Fruit fly (Drosophila melanogaster) whole organism, prepupa: ENCODE data around the gene Apt1.

ENCODE experiments used
- Blimp-1 ChIP-seq: fragments of 200-800 bp; sonication (Bioruptor generic); optimal IDR thresholded peaks from 3 replicates; lab custom pipeline; 2017; ENCODE audit warnings: missing biosample characterization, missing genetic modification characterization, mild to moderate bottlenecking, moderate library complexity, missing genetic modification reagents
- CG11294 ChIP-seq: fragments of 200-800 bp; sonication (Bioruptor generic); IDR thresholded peaks from 2 replicates; pipeline ENCODE4 v1.3.6; 2022; ENCODE audit warnings: missing biosample characterization, missing genetic modification characterization
- CG11762 ChIP-seq: fragments of 200-800 bp; sonication (Bioruptor generic); optimal IDR thresholded peaks from 3 replicates; lab custom pipeline; 2016; ENCODE audit warnings: missing biosample characterization, missing genetic modification characterization; ENCODE audit not compliant: insufficient read depth
- CG11902 ChIP-seq: fragments of 200-800 bp; sonication (Bioruptor generic); optimal IDR thresholded peaks from 3 replicates; lab custom pipeline; 2016; ENCODE audit warnings: missing biosample characterization, missing genetic modification characterization
- CG15336 ChIP-seq: fragments of 200-800 bp; sonication (Bioruptor generic); IDR thresholded peaks from 2 replicates; pipeline ENCODE4 v1.3.6; 2022; ENCODE audit warnings: missing biosample characterization, missing genetic modification characterization
- CG1621 ChIP-seq: fragments of 200-800 bp; sonication (Bioruptor generic); optimal IDR thresholded peaks from 3 replicates; lab custom pipeline; 2018; ENCODE audit warnings: missing biosample characterization, mild to moderate bottlenecking, missing genetic modification characterization
- CG16779 ChIP-seq: fragments of 200-800 bp; sonication (Bioruptor generic); optimal IDR thresholded peaks from 3 replicates; lab custom pipeline; 2017; ENCODE audit warnings: missing biosample characterization, mild to moderate bottlenecking, missing genetic modification characterization
- CG3032 ChIP-seq: fragments of 200-800 bp; optimal IDR thresholded peaks from 2 replicates; lab custom pipeline; 2019; ENCODE audit warnings: missing biosample characterization, mild to moderate bottlenecking, missing genetic modification characterization, moderate library complexity
- CG31627 ChIP-seq: fragments of 200-800 bp; sonication (Bioruptor generic); optimal IDR thresholded peaks from 3 replicates; lab custom pipeline; 2016; ENCODE audit warnings: missing biosample characterization, missing genetic modification characterization
- CG32006 ChIP-seq: fragments of 200-800 bp; sonication (Bioruptor generic); optimal IDR thresholded peaks from 3 replicates; lab custom pipeline; 2017; ENCODE audit warnings: missing biosample characterization, mild to moderate bottlenecking, missing genetic modification characterization
- CG34406 ChIP-seq: fragments of 200-800 bp; sonication (Bioruptor generic); optimal IDR thresholded peaks from 3 replicates; lab custom pipeline; 2016; ENCODE audit warnings: missing biosample characterization, missing genetic modification characterization
- CG3919 ChIP-seq: fragments of 200-800 bp; sonication (Bioruptor generic); optimal IDR thresholded peaks from 3 replicates; lab custom pipeline; 2016; ENCODE audit warnings: missing biosample characterization, missing genetic modification characterization
- CG6163 ChIP-seq: fragments of 200-800 bp; sonication (Bioruptor generic); IDR thresholded peaks from 3 replicates; pipeline ENCODE4 v1.3.6; 2022; ENCODE audit warnings: missing biosample characterization, missing genetic modification characterization
- CG6276 ChIP-seq: fragments of 200-800 bp; sonication (Bioruptor generic); optimal IDR thresholded peaks from 2 replicates; lab custom pipeline; 2017; ENCODE audit warnings: missing biosample characterization, mild to moderate bottlenecking, missing genetic modification characterization
- CG6808 ChIP-seq: fragments of 200-800 bp; sonication (Bioruptor generic); optimal IDR thresholded peaks from 3 replicates; lab custom pipeline; 2017; ENCODE audit warnings: missing biosample characterization, missing genetic modification characterization, mild to moderate bottlenecking, moderate library complexity, missing genetic modification reagents
- CG8632 ChIP-seq: fragments of 200-800 bp; sonication (Bioruptor generic); optimal IDR thresholded peaks from 3 replicates; lab custom pipeline; 2016; ENCODE audit warnings: missing biosample characterization, missing genetic modification characterization
- CG9139 ChIP-seq: fragments of 200-800 bp; sonication (Bioruptor generic); optimal IDR thresholded peaks from 3 replicates; lab custom pipeline; 2017; ENCODE audit warnings: missing biosample characterization, mild to moderate bottlenecking, missing genetic modification characterization
- Eip75B ChIP-seq: fragments of 200-800 bp; sonication (Bioruptor generic); optimal IDR thresholded peaks from 3 replicates; lab custom pipeline; 2016; ENCODE audit warnings: missing biosample characterization, missing genetic modification characterization
- Eip78C ChIP-seq: fragments of 200-800 bp; sonication (Bioruptor generic); peaks from one replicate; lab custom pipeline; 2016; ENCODE audit warnings: missing biosample characterization, missing genetic modification characterization
- Eip93F ChIP-seq: fragments of 200-800 bp; sonication (Bioruptor generic); optimal IDR thresholded peaks from 2 replicates; lab custom pipeline; 2016; ENCODE audit warnings: missing biosample characterization, mild to moderate bottlenecking, missing genetic modification characterization
- Ets21C ChIP-seq: fragments of 200-800 bp; sonication (Bioruptor generic); optimal IDR thresholded peaks from 3 replicates; lab custom pipeline; 2016; ENCODE audit warnings: missing biosample characterization, missing genetic modification characterization
- Ets96B ChIP-seq: fragments of 200-800 bp; optimal IDR thresholded peaks from 2 replicates; lab custom pipeline; 2019; ENCODE audit warnings: missing biosample characterization, mild to moderate bottlenecking, missing genetic modification characterization, moderate library complexity
- Hr38 ChIP-seq: sonication (Bioruptor generic); optimal IDR thresholded peaks from 2 replicates; lab custom pipeline; 2016; ENCODE audit warnings: missing biosample characterization, missing genetic modification characterization
- Hr4 ChIP-seq: fragments of 200-800 bp; sonication (Bioruptor generic); optimal IDR thresholded peaks from 3 replicates; lab custom pipeline; 2016; ENCODE audit warnings: missing biosample characterization, missing genetic modification characterization
- Lpt ChIP-seq: fragments of 200-800 bp; sonication (Bioruptor generic); optimal IDR thresholded peaks from 3 replicates; lab custom pipeline; 2016; ENCODE audit warnings: missing biosample characterization, missing genetic modification characterization
- Met ChIP-seq: fragments of 200-800 bp; sonication (Bioruptor generic); optimal IDR thresholded peaks from 3 replicates; lab custom pipeline; 2016; ENCODE audit warnings: missing biosample characterization, missing genetic modification characterization
- OdsH ChIP-seq: fragments of 200-800 bp; sonication (Bioruptor generic); optimal IDR thresholded peaks from 3 replicates; lab custom pipeline; 2016; ENCODE audit warnings: missing biosample characterization, missing genetic modification characterization
- Sox102F ChIP-seq: fragments of 200-800 bp; sonication (Bioruptor generic); optimal IDR thresholded peaks from 2 replicates; lab custom pipeline; 2016; ENCODE audit warnings: missing biosample characterization, mild to moderate bottlenecking, missing genetic modification characterization
- Sox14 ChIP-seq: fragments of 200-800 bp; sonication (Bioruptor generic); optimal IDR thresholded peaks from 3 replicates; lab custom pipeline; 2016; ENCODE audit warnings: missing biosample characterization, missing genetic modification characterization
- dac ChIP-seq: fragments of 200-800 bp; sonication (Bioruptor generic); optimal IDR thresholded peaks from 2 replicates; lab custom pipeline; 2017; ENCODE audit warnings: missing biosample characterization, mild to moderate bottlenecking, missing genetic modification characterization
- dsx ChIP-seq: fragments of 200-800 bp; optimal IDR thresholded peaks from 3 replicates; lab custom pipeline; 2019; ENCODE audit warnings: missing biosample characterization, mild to moderate bottlenecking, missing genetic modification characterization, moderate library complexity; ENCODE audit not compliant: poor library complexity, severe bottlenecking
- fd59A ChIP-seq: fragments of 200-800 bp; sonication (Bioruptor generic); optimal IDR thresholded peaks from 2 replicates; lab custom pipeline; 2017; ENCODE audit warnings: missing biosample characterization, mild to moderate bottlenecking, missing genetic modification characterization, missing genetic modification reagents
- fkh ChIP-seq: fragments of 200-800 bp; sonication (Bioruptor generic); optimal IDR thresholded peaks from 3 replicates; lab custom pipeline; 2017; ENCODE audit warnings: missing biosample characterization, mild to moderate bottlenecking, missing genetic modification characterization, moderate library complexity
- lz ChIP-seq: fragments of 200-800 bp; sonication (Bioruptor generic); optimal IDR thresholded peaks from 3 replicates; lab custom pipeline; 2016; ENCODE audit warnings: missing biosample characterization, missing genetic modification characterization
- net ChIP-seq: fragments of 200-800 bp; sonication (Bioruptor generic); optimal IDR thresholded peaks from 3 replicates; lab custom pipeline; 2016; ENCODE audit warnings: missing biosample characterization, missing genetic modification characterization
- pdm3 ChIP-seq: fragments of 200-800 bp; sonication (Bioruptor generic); optimal IDR thresholded peaks from 3 replicates; lab custom pipeline; 2016; ENCODE audit warnings: missing biosample characterization, missing genetic modification characterization
- spab ChIP-seq: fragments of 200-800 bp; sonication (Bioruptor generic); optimal IDR thresholded peaks from 2 replicates; lab custom pipeline; 2017; ENCODE audit warnings: missing biosample characterization, mild to moderate bottlenecking, missing genetic modification characterization, missing genetic modification reagents
- ss ChIP-seq, 2 experiments: fragments of 200-800 bp; sonication (Bioruptor generic); optimal IDR thresholded peaks; 2 replicates in 1 of 2; 3 replicates in 1 of 2; lab custom pipeline; 2017 to 2018; ENCODE audit warnings: mild to moderate bottlenecking in 2 of 2, missing biosample characterization in 2 of 2, missing genetic modification characterization in 2 of 2, moderate library complexity in 1 of 2
- svp ChIP-seq: fragments of 200-800 bp; sonication (Bioruptor generic); peaks from one replicate; lab custom pipeline; 2016; ENCODE audit warnings: missing biosample characterization, missing genetic modification characterization

The Apt1 gene

dm6 chr3L:11609153-11609809, 18.6 kb upstream of the Apt1 start, which contains the start of gene Duba:
TSS of gene Duba (minus strand) at chr3L:11609465.
- 0 out of 2 replicates have a peak, but pooled peaks have one; percentile 44 for TF ChIP-seq CG15336
- no peak for TF ChIP-seq Sox102F (GFP tag; lab: Kevin White, UChicago)
- no peak for TF ChIP-seq CG32006
- TF ChIP-seq CG3032 (tag; lab: Kevin White, UChicago), result no peak
- TF ChIP-seq CG1621 (tag; lab: Kevin White, UChicago), result peak; percentile 99
- no peak for TF ChIP-seq Eip93F (GFP tag; lab: Kevin White, UChicago)
- TF ChIP-seq Sox14 (GFP tag; lab: Kevin White, UChicago), result peak; percentile 9
- no peak for TF ChIP-seq Met (GFP tag; lab: Kevin White, UChicago)
- TF ChIP-seq Blimp-1 (GFP tag; lab: Kevin White, UChicago), result no peak
- TF ChIP-seq ss (GFP tag; optimal IDR thresholded peaks at IDR 0.05; lab: Kevin White, UChicago), result peak in 1 of 2 experiments; percentile 38
- TF ChIP-seq CG6163, result no peak; the same call in 2 of the 3 replicates
- TF ChIP-seq Eip78C (GFP tag; lab: Kevin White, UChicago), result peak; percentile 71

- no peak for TF ChIP-seq svp
- TF ChIP-seq fkh, result peak; percentile 5
Observed at dm6 chr3L:11609835-11610234, 18.0 kb upstream of the Apt1 start, which contains the start of gene CG42832. TSS of gene CG42832 (plus strand) at chr3L:11610135.

- TF ChIP-seq CG9139 (GFP tag; lab: Kevin White, UChicago) (no peak), Ets96B (tag; lab: Kevin White, UChicago) (no peak), net (GFP tag; lab: Kevin White, UChicago) (no peak), OdsH (GFP tag; lab: Kevin White, UChicago) (no peak), Met (GFP tag; lab: Kevin White, UChicago) (no peak)
Observed at dm6 chr3L:11620001-11620400, 7.8 kb upstream of the Apt1 start, which contains the start of gene Muc68Ca. TSS of gene Muc68Ca (minus strand) at chr3L:11620101.

dm6 chr3L:11622750-11623149, 5.1 kb upstream of the Apt1 start:
- TF ChIP-seq CG6808 (GFP tag; lab: Kevin White, UChicago), result no peak
- TF ChIP-seq Ets96B (tag; lab: Kevin White, UChicago), result no peak
- no peak for TF ChIP-seq pdm3 (GFP tag; lab: Kevin White, UChicago)
- TF ChIP-seq CG8632, result no peak

- TF ChIP-seq CG3919 (GFP tag; lab: Kevin White, UChicago) (no peak), Ets96B (tag; lab: Kevin White, UChicago) (no peak), dsx (GFP tag; lab: Kevin White, UChicago) (peak; percentile 35), CG31627 (GFP tag; lab: Kevin White, UChicago) (no peak), CG11762 (GFP tag; lab: Kevin White, UChicago) (no peak), lz (no peak), Ets21C (no peak), spab (GFP tag; lab: Kevin White, UChicago) (no peak), fd59A (GFP tag; lab: Kevin White, UChicago) (no peak), CG6808 (GFP tag; lab: Kevin White, UChicago) (peak; percentile 17), Eip78C (GFP tag; lab: Kevin White, UChicago) (peak; percentile 66), fkh (no peak), Eip93F (GFP tag; lab: Kevin White, UChicago) (peak; percentile 64), Hr4 (GFP tag; lab: Kevin White, UChicago) (no peak), CG15336 (no peak), Sox102F (GFP tag; lab: Kevin White, UChicago) (no peak), svp (peak; percentile 50), Eip75B (GFP tag; lab: Kevin White, UChicago) (no peak), CG34406 (no peak), CG11902 (GFP tag; lab: Kevin White, UChicago) (no peak), Lpt (no peak), CG6276 (no peak), ss (GFP tag; optimal IDR thresholded peaks at IDR 0.05; lab: Kevin White, UChicago) (peak; percentile 42 to 53), Hr38 (no peak), Sox14 (GFP tag; lab: Kevin White, UChicago) (no peak), CG16779 (tag; lab: Kevin White, UChicago) (peak; percentile 4), CG9139 (GFP tag; lab: Kevin White, UChicago) (peak; percentile 18), CG32006 (no peak), CG11294 (GFP tag; lab: Robert Waterston, UW) (no peak), Blimp-1 (GFP tag; lab: Kevin White, UChicago) (no peak), dac (no peak)
Observed at dm6 chr3L:11623245-11623883, 4.5 kb upstream of the Apt1 start.
